Worm (Caenorhabditis elegans): ENCODE results near the gene tasp-1.

DNA sequence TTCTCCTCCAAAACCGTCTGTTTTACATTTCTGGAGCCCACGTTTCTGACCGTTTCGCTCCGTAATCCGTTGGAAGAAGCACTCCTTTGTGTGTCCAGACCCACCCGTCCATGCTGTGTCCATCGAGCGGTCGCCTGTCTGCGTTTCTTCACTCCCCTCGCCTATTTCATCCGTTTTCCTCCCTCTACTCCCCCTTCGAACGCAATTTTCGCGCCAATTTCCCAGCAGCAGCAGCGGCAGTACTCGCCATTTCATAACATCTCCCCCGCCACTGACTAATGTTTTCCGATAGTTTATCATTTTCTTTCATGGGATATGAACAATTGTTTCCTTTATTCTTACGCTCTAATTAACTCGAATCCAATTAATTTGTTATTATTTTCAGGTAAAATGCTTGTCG lies 48.8 kb downstream of the tasp-1 start:
- TF ChIP-seq madf-6 (GFP tag; IDR thresholded peaks at IDR 0.05), result no peak
- no peak for TF ChIP-seq sea-2 (GFP tag; IDR thresholded peaks at IDR 0.05)
- no peak for TF ChIP-seq snpc-4 (GFP tag; optimal IDR thresholded peaks at IDR 0.05)
- no peak for TF ChIP-seq snpc-4 (tag; optimal IDR thresholded peaks at IDR 0.05)
- TF ChIP-seq ceh-91 (GFP tag; IDR thresholded peaks at IDR 0.05), result no peak
- no peak for TF ChIP-seq akir-1 (GFP tag; optimal IDR thresholded peaks at IDR 0.05)
- TF ChIP-seq F23B12.7 (tag; optimal IDR thresholded peaks at IDR 0.05; ENCODE audit: insufficient read depth), result no peak
- no peak for TF ChIP-seq let-607 (tag; optimal IDR thresholded peaks at IDR 0.05)
- TF ChIP-seq ekl-4 (GFP tag; IDR thresholded peaks at IDR 0.05), result no peak
- TF ChIP-seq him-1 (tag; optimal IDR thresholded peaks at IDR 0.05), result no peak
- TF ChIP-seq unc-130 (GFP tag; optimal IDR thresholded peaks at IDR 0.05), result no peak
- TF ChIP-seq T26A5.8 (tag; optimal IDR thresholded peaks at IDR 0.05), result no peak

Data from whole organism, young adult.